Fruit fly (Drosophila melanogaster) Kc167 (cell line): Measurements from ENCODE around the gene CG17660.

ENCODE experiments used
- insv ChIP-seq: fragments of >200 bp; optimal IDR thresholded peaks from 3 replicates; lab custom pipeline; 2018; ENCODE audit warnings: missing external identifiers
- psq ChIP-seq: fragments of >200 bp; optimal IDR thresholded peaks from 2 replicates; lab custom pipeline; 2017; ENCODE audit warnings: missing external identifiers

dm6 chr2L:1717247-1717646 is 7.0 kb upstream of the CG17660 start:
- no peak for TF ChIP-seq psq (lab: Kevin White, UChicago)
- no peak for TF ChIP-seq insv
